Worm (Caenorhabditis elegans): ENCODE results near the gene miga-1.

ce11 chrV:12418292-12418691 lies 17.6 kb upstream of the miga-1 start, which contains the start of gene C54D10.3:
- TF ChIP-seq flt-1 (GFP tag; IDR thresholded peaks at IDR 0.05) (no peak), pes-1 (GFP tag; IDR thresholded peaks at IDR 0.05) (no peak), ama-1 (optimal IDR thresholded peaks at IDR 0.05) (no peak), ceh-13 (GFP tag; optimal IDR thresholded peaks at IDR 0.05) (no peak), hnd-1 (tag; optimal IDR thresholded peaks at IDR 0.05) (no peak), hmbx-1 (tag; optimal IDR thresholded peaks at IDR 0.05) (no peak)

Measured in whole organism, early embryonic.